Worm (Caenorhabditis elegans): ENCODE measurements around the gene drr-2.
A peak's percentile ranks its signal among the peaks of the same experiment; 100 is the strongest.

Gene drr-2

DNA sequence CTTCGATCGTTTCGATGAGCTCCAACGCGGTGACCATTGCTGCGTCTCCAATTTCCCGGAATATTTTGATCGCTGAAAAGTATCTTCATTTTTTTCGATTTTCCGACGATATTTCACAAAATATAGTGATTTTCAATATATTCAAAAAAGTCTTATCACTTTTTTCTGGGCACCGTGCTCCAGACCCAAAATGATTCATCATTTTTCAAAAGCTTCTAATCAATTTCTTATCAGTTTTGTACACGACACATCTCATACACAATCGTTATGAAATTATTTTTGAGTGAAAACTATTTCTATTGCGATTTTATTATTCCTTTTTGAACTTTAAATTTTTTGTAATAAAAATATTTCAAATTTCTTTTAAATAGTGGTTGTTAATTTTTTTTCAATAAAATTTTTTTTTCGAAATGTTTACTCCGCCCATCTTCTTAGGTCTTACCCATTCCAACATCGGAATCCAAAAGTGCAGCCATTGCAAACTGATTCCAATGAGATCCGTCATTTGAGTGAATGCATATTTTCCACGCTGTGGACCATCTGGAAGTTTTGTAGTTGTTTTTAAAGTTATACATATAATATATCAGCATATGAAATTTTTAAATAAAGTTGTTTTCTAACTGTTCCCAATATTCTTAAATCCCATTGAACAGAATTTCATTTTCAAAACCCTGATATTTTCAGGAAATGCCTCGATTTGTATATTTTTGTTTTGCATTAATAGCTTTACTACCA lies 35.6 kb upstream of the drr-2 start, which contains the start of gene sid-2:
sid-2 (plus strand) TSS at position 685 of the 735 bp plus-strand sequence.
- TF ChIP-seq pqm-1 (tag; optimal IDR thresholded peaks at IDR 0.05) (peak; percentile 57), elt-2 (tag; optimal IDR thresholded peaks at IDR 0.05) (peak; percentile 78), pha-4 (tag; optimal IDR thresholded peaks at IDR 0.05) (peak; percentile 39), nhr-11 (tag; optimal IDR thresholded peaks at IDR 0.05) (no peak)

DNA sequence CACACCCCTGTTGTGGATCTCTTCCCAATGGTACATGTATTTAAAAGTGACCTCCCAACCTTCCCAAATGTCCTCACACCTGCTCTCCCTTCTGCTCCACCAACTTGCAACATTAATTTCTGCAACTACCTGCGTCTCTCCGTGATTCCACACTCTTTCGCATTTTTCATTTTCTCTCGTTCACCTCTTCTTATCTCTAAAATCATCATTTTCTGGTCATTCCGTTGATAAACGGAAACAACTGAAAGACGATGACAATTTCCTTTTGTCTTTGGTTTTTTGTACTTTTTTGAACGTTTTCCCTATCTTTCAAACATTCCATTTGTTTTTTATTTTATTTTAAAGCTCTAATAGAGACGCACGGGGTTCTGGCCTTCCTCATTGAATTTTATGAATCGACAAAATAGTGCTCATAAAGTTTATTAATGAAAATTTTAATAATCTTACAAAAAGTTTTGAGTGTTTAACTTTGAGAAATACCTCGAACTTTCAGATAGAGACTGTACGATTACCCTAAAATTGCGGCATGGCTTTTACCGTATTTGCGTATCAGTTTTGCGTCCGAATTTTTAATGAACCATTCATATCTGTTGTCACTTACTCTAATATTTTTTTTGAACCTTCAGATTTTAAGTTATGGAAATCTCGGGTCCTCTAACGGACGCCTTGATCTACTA lies 29.4 kb upstream of the drr-2 start, which contains the start of gene aqp-11:
aqp-11 (plus strand) TSS at position 627 of the 677 bp plus-strand sequence.
- no peak for TF ChIP-seq lsy-12 (tag; optimal IDR thresholded peaks at IDR 0.05)
- peak; percentile 19 for TF ChIP-seq pha-4 (tag; optimal IDR thresholded peaks at IDR 0.05)
- TF ChIP-seq skn-1 (tag; optimal IDR thresholded peaks at IDR 0.05) = peak; percentile 99
- TF ChIP-seq elt-2 (tag; optimal IDR thresholded peaks at IDR 0.05) = peak; percentile 71
- TF ChIP-seq pqm-1 (tag; optimal IDR thresholded peaks at IDR 0.05) = peak; percentile 66

DNA sequence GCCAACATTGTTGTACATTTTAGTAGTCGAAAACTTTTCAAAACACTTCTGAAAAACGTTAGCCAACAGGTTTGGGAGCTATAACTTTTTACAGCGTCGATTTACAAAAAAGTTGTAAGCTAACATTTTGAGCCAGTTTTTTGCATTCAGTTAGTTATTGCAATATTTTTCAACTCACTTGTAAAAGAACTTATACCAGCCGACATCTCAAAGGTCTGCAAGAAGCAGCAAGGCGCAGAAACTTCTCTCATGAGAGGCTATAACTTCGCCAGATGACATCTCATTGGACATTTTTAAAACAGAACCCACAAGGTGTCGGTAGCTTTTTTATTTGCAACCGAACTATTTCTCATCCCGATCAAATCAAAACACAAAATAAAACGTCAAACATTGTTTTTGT lies 26.1 kb upstream of the drr-2 start:
- TF ChIP-seq nhr-25 (tag; optimal IDR thresholded peaks at IDR 0.05) = no peak
- no peak for TF ChIP-seq pha-4 (tag; optimal IDR thresholded peaks at IDR 0.05)
- no peak for TF ChIP-seq fos-1 (tag; optimal IDR thresholded peaks at IDR 0.05)
- TF ChIP-seq nhr-77 (tag; optimal IDR thresholded peaks at IDR 0.05) = no peak

- no peak for TF ChIP-seq jun-1 (tag; optimal IDR thresholded peaks at IDR 0.05)
- TF ChIP-seq elt-1 (tag; optimal IDR thresholded peaks at IDR 0.05) = no peak
- TF ChIP-seq nhr-43 (tag; optimal IDR thresholded peaks at IDR 0.05; ENCODE audit: poor library complexity, severe bottlenecking) = no peak
- no peak for TF ChIP-seq elt-3 (tag; optimal IDR thresholded peaks at IDR 0.05)
- TF ChIP-seq unc-62 (GFP tag; optimal IDR thresholded peaks at IDR 0.05) = no peak
- TF ChIP-seq egl-5 (tag; optimal IDR thresholded peaks at IDR 0.05) = no peak
- no peak for TF ChIP-seq elt-2 (tag; optimal IDR thresholded peaks at IDR 0.05)
- no peak for TF ChIP-seq hmg-11 (tag; optimal IDR thresholded peaks at IDR 0.05)
- no peak for TF ChIP-seq fos-1 (tag; optimal IDR thresholded peaks at IDR 0.05)
- no peak for TF ChIP-seq fkh-10 (GFP tag; optimal IDR thresholded peaks at IDR 0.05)
- TF ChIP-seq snpc-4 (tag; optimal IDR thresholded peaks at IDR 0.05) = no peak
- TF ChIP-seq ztf-11 (tag; optimal IDR thresholded peaks at IDR 0.05) = no peak
- no peak for TF ChIP-seq nfya-1 (tag; optimal IDR thresholded peaks at IDR 0.05; ENCODE audit: insufficient read depth)
- TF ChIP-seq ceh-82 (tag; optimal IDR thresholded peaks at IDR 0.05) = no peak
- TF ChIP-seq nhr-11 (tag; optimal IDR thresholded peaks at IDR 0.05) = no peak
- no peak for TF ChIP-seq nhr-25 (tag; optimal IDR thresholded peaks at IDR 0.05)
Measured at ce11 chrIII:13667739-13668138, 24.4 kb upstream of the drr-2 start, which contains the start of gene flp-15. Gene flp-15 (minus strand): TSS chrIII:13667839.

DNA sequence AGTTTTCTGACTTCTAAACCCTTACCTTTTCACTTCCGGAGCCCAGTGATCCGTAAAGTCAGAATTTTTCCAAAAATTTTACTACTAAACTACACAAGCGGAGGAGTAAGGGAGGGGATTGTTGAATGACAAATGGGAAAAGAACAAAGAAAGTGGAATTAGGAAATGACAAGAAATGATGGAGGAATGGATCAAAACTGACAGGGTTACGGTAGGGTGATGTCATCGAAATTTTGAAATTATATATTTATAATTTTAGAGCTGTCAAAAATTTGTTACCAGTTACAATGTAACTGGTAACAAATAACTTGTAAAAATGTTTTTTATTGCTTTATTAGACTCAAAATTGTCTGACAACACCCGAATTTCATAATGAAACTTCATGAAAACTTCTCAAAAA lies 23.0 kb upstream of the drr-2 start:
- no peak for TF ChIP-seq ZK546.5 (tag; optimal IDR thresholded peaks at IDR 0.05)
- TF ChIP-seq unc-62 (GFP tag; optimal IDR thresholded peaks at IDR 0.05) = peak; percentile 6

- TF ChIP-seq nhr-11 (tag; optimal IDR thresholded peaks at IDR 0.05) = no peak
- TF ChIP-seq R02D3.7 (tag; optimal IDR thresholded peaks at IDR 0.05) = no peak
- no peak for TF ChIP-seq unc-62 (GFP tag; optimal IDR thresholded peaks at IDR 0.05)
- TF ChIP-seq elt-3 (tag; optimal IDR thresholded peaks at IDR 0.05) = no peak
- no peak for TF ChIP-seq aly-2 (tag; optimal IDR thresholded peaks at IDR 0.05)
- TF ChIP-seq tbx-2 (tag; optimal IDR thresholded peaks at IDR 0.05) = no peak
- no peak for TF ChIP-seq eor-1 (tag; optimal IDR thresholded peaks at IDR 0.05)
- TF ChIP-seq skn-1 (tag; optimal IDR thresholded peaks at IDR 0.05) = no peak
- TF ChIP-seq nhr-76 (tag; optimal IDR thresholded peaks at IDR 0.05) = no peak
- no peak for TF ChIP-seq nhr-23 (tag; optimal IDR thresholded peaks at IDR 0.05)
- TF ChIP-seq nhr-237 (tag; optimal IDR thresholded peaks at IDR 0.05) = no peak
- TF ChIP-seq ztf-11 (tag; optimal IDR thresholded peaks at IDR 0.05) = no peak
- TF ChIP-seq fkh-2 (tag; optimal IDR thresholded peaks at IDR 0.05) = no peak
- no peak for TF ChIP-seq lsy-12 (tag; optimal IDR thresholded peaks at IDR 0.05)
Measured at ce11 chrIII:13660123-13660522, 16.8 kb upstream of the drr-2 start.
